Worm (Caenorhabditis elegans): Measurements from ENCODE around the gene smg-7.
A peak's percentile ranks its signal among the peaks of the same experiment; 100 is the strongest.

The smg-7 gene

DNA sequence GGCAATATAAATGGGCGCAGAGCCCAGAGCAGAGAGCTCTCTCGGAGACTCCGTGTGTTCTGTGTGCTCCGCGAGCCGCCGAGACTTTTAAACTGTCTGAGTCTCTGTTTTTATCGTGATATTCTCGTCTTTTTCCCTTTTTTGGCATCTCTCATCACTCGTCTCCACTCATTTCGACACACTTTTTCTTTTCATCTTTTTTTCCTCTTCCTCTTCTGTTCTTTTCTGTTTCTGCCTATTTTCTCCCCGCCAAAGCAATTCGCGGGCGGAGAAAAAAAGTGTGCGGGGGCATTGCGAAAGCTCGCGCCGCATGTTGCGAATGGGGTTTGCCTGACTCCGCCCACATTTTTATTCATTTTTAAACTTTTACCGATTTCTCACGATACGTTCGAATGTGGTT lies 14.1 kb upstream of the smg-7 start (continued):
- TF ChIP-seq ztf-22 (GFP tag; optimal IDR thresholded peaks at IDR 0.05) (peak; percentile 60), unc-62 (GFP tag; optimal IDR thresholded peaks at IDR 0.05) (no peak), egl-18 (GFP tag; IDR thresholded peaks at IDR 0.05) (no peak), akir-1 (GFP tag; optimal IDR thresholded peaks at IDR 0.05) (no peak), B0019.2 (GFP tag; conservative IDR thresholded peaks at IDR 0.05) (peak; percentile 87), nfya-1 (tag; optimal IDR thresholded peaks at IDR 0.05; ENCODE audit: borderline replicate concordance, insufficient read depth) (no peak), ztf-25 (GFP tag; IDR thresholded peaks at IDR 0.05) (peak; percentile 88), bed-1 (GFP tag; IDR thresholded peaks at IDR 0.05) (no peak), lin-26 (GFP tag; IDR thresholded peaks at IDR 0.05) (peak; percentile 80; the same call in 1 of the 2 replicates), tbx-9 (tag; optimal IDR thresholded peaks at IDR 0.05; ENCODE audit: borderline replicate concordance) (no peak), attf-6 (GFP tag; IDR thresholded peaks at IDR 0.05) (peak; percentile 90), F23B12.7 (tag; optimal IDR thresholded peaks at IDR 0.05; ENCODE audit: insufficient read depth) (peak; percentile 85), lin-40 (tag; optimal IDR thresholded peaks at IDR 0.05) (peak; percentile 81), atf-7 (tag; optimal IDR thresholded peaks at IDR 0.05) (peak; percentile 66), snpc-1.1 (tag; optimal IDR thresholded peaks at IDR 0.05; ENCODE audit: insufficient read depth) (peak; percentile 85), ceh-79 (tag; optimal IDR thresholded peaks at IDR 0.05) (no peak), ztf-26 (tag; optimal IDR thresholded peaks at IDR 0.05) (no peak), lsl-1 (GFP tag; optimal IDR thresholded peaks at IDR 0.05) (peak; percentile 84), sea-2 (GFP tag; IDR thresholded peaks at IDR 0.05) (no peak), cebp-2 (GFP tag; IDR thresholded peaks at IDR 0.05) (0 out of 2 replicates have a peak, but pooled peaks have one; percentile 45), B0336.3 (GFP tag; IDR thresholded peaks at IDR 0.05) (peak; percentile 98), nfyb-1 (GFP tag; IDR thresholded peaks at IDR 0.05) (peak; percentile 91), pha-4 (tag; optimal IDR thresholded peaks at IDR 0.05) (no peak), attf-5 (GFP tag; optimal IDR thresholded peaks at IDR 0.05) (peak; percentile 93), snpc-1.3 (tag; optimal IDR thresholded peaks at IDR 0.05; ENCODE audit: insufficient read depth) (peak; percentile 91), F22D6.2 (tag; optimal IDR thresholded peaks at IDR 0.05) (peak; percentile 23), somi-1 (GFP tag; optimal IDR thresholded peaks at IDR 0.05) (peak; percentile 11), zfh-2 (GFP tag; conservative IDR thresholded peaks at IDR 0.05) (peak; percentile 95), ceh-91 (GFP tag; IDR thresholded peaks at IDR 0.05) (peak; percentile 94), ceh-27 (GFP tag; optimal IDR thresholded peaks at IDR 0.05) (peak; percentile 79), egrh-3 (GFP tag; IDR thresholded peaks at IDR 0.05) (peak; percentile 80), madf-8 (GFP tag; conservative IDR thresholded peaks at IDR 0.05) (peak; percentile 97), snpc-4 (GFP tag; optimal IDR thresholded peaks at IDR 0.05) (peak; percentile 84), snpc-4 (tag; optimal IDR thresholded peaks at IDR 0.05) (peak; percentile 80 to 92 (median 85)), ceh-40 (GFP tag; IDR thresholded peaks at IDR 0.05) (0 out of 2 replicates have a peak, but pooled peaks have one; percentile 61), gei-17 (GFP tag; optimal IDR thresholded peaks at IDR 0.05) (peak; percentile 62), lin-54 (GFP tag; optimal IDR thresholded peaks at IDR 0.05) (peak; percentile 93), snpc-3.4 (tag; optimal IDR thresholded peaks at IDR 0.05) (peak; percentile 94), ceh-58 (GFP tag; IDR thresholded peaks at IDR 0.05) (no peak), C17E4.6 (GFP tag; IDR thresholded peaks at IDR 0.05) (peak; percentile 89), nhr-80 (tag; optimal IDR thresholded peaks at IDR 0.05) (peak; percentile 85), zim-3 (tag; optimal IDR thresholded peaks at IDR 0.05) (peak; percentile 17), lin-35 (GFP tag; optimal IDR thresholded peaks at IDR 0.05) (peak; percentile 40 to 92 (median 90)), F57A8.1 (GFP tag; optimal IDR thresholded peaks at IDR 0.05) (no peak), nhr-27 (tag; optimal IDR thresholded peaks at IDR 0.05) (no peak), cebp-1 (GFP tag; IDR thresholded peaks at IDR 0.05) (peak; percentile 92), cebp-1 (tag; optimal IDR thresholded peaks at IDR 0.05) (peak; percentile 98), madf-10 (tag; optimal IDR thresholded peaks at IDR 0.05) (peak; percentile 83)

Measured in whole organism, young adult.